Fruit fly (Drosophila melanogaster): ENCODE measurements around the gene Ctr9.

DNA sequence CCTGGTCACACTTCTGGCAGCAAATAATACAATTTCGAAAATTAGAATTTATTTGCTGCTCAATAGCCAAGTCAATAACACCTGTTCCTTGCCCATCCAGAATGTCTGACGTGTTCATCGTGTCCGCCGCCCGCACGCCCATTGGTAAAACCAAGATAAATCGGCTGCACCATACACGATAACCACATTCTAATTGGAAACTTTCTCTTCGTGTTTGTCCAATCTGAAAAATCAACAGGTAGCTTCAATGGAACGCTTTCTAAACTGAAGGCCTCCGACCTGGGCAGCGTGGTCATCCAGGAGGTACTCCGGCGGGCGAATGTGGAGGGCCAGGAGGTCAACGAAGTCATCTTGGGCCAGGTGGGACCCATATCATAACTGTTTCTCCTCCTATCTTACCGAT lies 4.1 kb upstream of the Ctr9 start:
- TF ChIP-seq kay (GFP tag; ENCODE audit: borderline replicate concordance) (no peak), CG11617 (GFP tag; optimal IDR thresholded peaks at IDR 0.05) (no peak), CG33017 (tag; optimal IDR thresholded peaks at IDR 0.05) (no peak), Crg-1 (GFP tag; optimal IDR thresholded peaks at IDR 0.05) (no peak), cnc (optimal IDR thresholded peaks at IDR 0.05) (no peak), CG12768 (GFP tag; optimal IDR thresholded peaks at IDR 0.05) (no peak), tj (GFP tag; optimal IDR thresholded peaks at IDR 0.05) (no peak), Hr96 (GFP tag; optimal IDR thresholded peaks at IDR 0.05) (no peak), pad (GFP tag; optimal IDR thresholded peaks at IDR 0.05) (no peak), bab1 (GFP tag; optimal IDR thresholded peaks at IDR 0.05) (no peak), toe (GFP tag; optimal IDR thresholded peaks at IDR 0.05) (no peak)

All from whole organism, adult.